Fruit fly (Drosophila melanogaster) whole organism: ENCODE measurements around the gene CG10947.

Source experiments
- CG8478 ChIP-seq: fragments of >200 bp; optimal IDR thresholded peaks from 2 replicates; lab custom pipeline; 2018; ENCODE audit warnings: inconsistent platforms
- Dll ChIP-seq: fragments of >200 bp; optimal IDR thresholded peaks from 2 replicates; lab custom pipeline; 2017
- pan ChIP-seq: fragments of >200 bp; optimal IDR thresholded peaks from 2 replicates; lab custom pipeline; 2017
- psq ChIP-seq: fragments of >200 bp; optimal IDR thresholded peaks from 2 replicates; lab custom pipeline; 2017

- no peak for TF ChIP-seq CG8478
- no peak for TF ChIP-seq pan
- no peak for TF ChIP-seq psq (lab: Kevin White, UChicago)
- no peak for TF ChIP-seq Dll (lab: Kevin White, UChicago)
Measured at dm6 chr2L:20429458-20429857, 14.9 kb upstream of the CG10947 start.
